Fruit fly (Drosophila melanogaster) whole organism, wandering third instar larva: ENCODE data around the gene CG43153.
A peak's percentile ranks its signal among the peaks of the same experiment; 100 is the strongest.

Experiments
- Abd-B ChIP-seq: fragments of >200 bp; optimal IDR thresholded peaks from 2 replicates; lab custom pipeline; 2017; ENCODE audit warnings: missing biosample characterization, missing genetic modification characterization
- CG9705 ChIP-seq: fragments of 200-800 bp; sonication (Bioruptor generic); optimal IDR thresholded peaks from 2 replicates; lab custom pipeline; 2018; ENCODE audit warnings: missing biosample characterization, mild to moderate bottlenecking, missing genetic modification characterization
- CrebA ChIP-seq: fragments of 200-800 bp; sonication (Bioruptor generic); optimal IDR thresholded peaks from 2 replicates; lab custom pipeline; 2016; ENCODE audit warnings: missing biosample characterization, mild to moderate bottlenecking, missing genetic modification characterization, borderline replicate concordance
- Dif ChIP-seq: fragments of 200-275, 200-300 bp; sonication (Bioruptor generic); optimal IDR thresholded peaks from 2 replicates; lab custom pipeline; 2018; ENCODE audit warnings: missing biosample characterization, missing genetic modification characterization; ENCODE audit not compliant: partially characterized antibody
- GATAd ChIP-seq: sonication (Bioruptor generic); optimal IDR thresholded peaks from 2 replicates; lab custom pipeline; 2016; ENCODE audit warnings: missing biosample characterization, missing genetic modification characterization
- HLH106 ChIP-seq: fragments of 200-800 bp; optimal IDR thresholded peaks from 3 replicates; lab custom pipeline; 2019; ENCODE audit warnings: missing biosample characterization, mild to moderate bottlenecking, missing genetic modification characterization, moderate library complexity
- Hnf4 ChIP-seq: fragments of 200-800 bp; sonication (Bioruptor generic); optimal IDR thresholded peaks from 2 replicates; lab custom pipeline; 2016; ENCODE audit warnings: missing biosample characterization, mild to moderate bottlenecking, missing genetic modification characterization
- Hr78 ChIP-seq: fragments of >200 bp; optimal IDR thresholded peaks from 2 replicates; lab custom pipeline; 2017; ENCODE audit warnings: missing biosample characterization, missing genetic modification characterization
- Jra ChIP-seq: sonication (Bioruptor generic); optimal IDR thresholded peaks from 2 replicates; lab custom pipeline; 2016; ENCODE audit warnings: missing biosample characterization, missing genetic modification characterization
- Myc ChIP-seq: fragments of >200 bp; optimal IDR thresholded peaks from 2 replicates; lab custom pipeline; 2017
- N ChIP-seq: fragments of >200 bp; optimal IDR thresholded peaks from 2 replicates; lab custom pipeline; 2018; ENCODE audit warnings: missing biosample characterization, missing external identifiers, missing genetic modification characterization
- Rel ChIP-seq, 2 experiments: fragments of 200-800 bp; sonication (Bioruptor generic) in 1 of 2; optimal IDR thresholded peaks; 2 replicates in 1 of 2; 3 replicates in 1 of 2; lab custom pipeline; 2016 to 2019; ENCODE audit warnings: mild to moderate bottlenecking in 2 of 2, missing biosample characterization in 2 of 2, missing genetic modification characterization in 2 of 2, moderate library complexity in 1 of 2
- br ChIP-seq: fragments of 200-800 bp; sonication (Bioruptor generic); optimal IDR thresholded peaks from 2 replicates; lab custom pipeline; 2016; ENCODE audit warnings: missing biosample characterization, missing genetic modification characterization
- brk ChIP-seq: fragments of 200-800 bp; sonication (Bioruptor generic); optimal IDR thresholded peaks from 2 replicates; lab custom pipeline; 2016; ENCODE audit warnings: missing biosample characterization, mild to moderate bottlenecking, missing genetic modification characterization
- dl ChIP-seq, 2 experiments: fragments of 175-275, 200-275 bp in 1 of 2; fragments of 200-275 bp in 1 of 2; sonication (Bioruptor generic); optimal IDR thresholded peaks; lab custom pipeline; 2018; ENCODE audit warnings: mild to moderate bottlenecking in 2 of 2, missing biosample characterization in 2 of 2, missing genetic modification characterization in 2 of 2, moderate library complexity in 2 of 2; ENCODE audit not compliant: partially characterized antibody in 2 of 2, insufficient read depth in 1 of 2
- dmrt93B ChIP-seq: fragments of 200-800 bp; sonication (Bioruptor generic); optimal IDR thresholded peaks from 2 replicates; lab custom pipeline; 2018; ENCODE audit warnings: missing biosample characterization, mild to moderate bottlenecking, missing genetic modification characterization
- ey ChIP-seq: fragments of 200-800 bp; sonication (Bioruptor generic); optimal IDR thresholded peaks from 2 replicates; lab custom pipeline; 2016; ENCODE audit warnings: missing biosample characterization, missing genetic modification characterization
- foxo ChIP-seq, 2 experiments: fragments of 200-800 bp; sonication (Bioruptor generic); optimal IDR thresholded peaks; 2 replicates in 1 of 2; 3 replicates in 1 of 2; lab custom pipeline; 2016 to 2017; ENCODE audit warnings: missing biosample characterization in 2 of 2, missing genetic modification characterization in 2 of 2
- fru ChIP-seq: fragments of 200-800 bp; sonication (Bioruptor generic); optimal IDR thresholded peaks from 3 replicates; lab custom pipeline; 2016; ENCODE audit warnings: missing biosample characterization, mild to moderate bottlenecking, missing genetic modification characterization
- h ChIP-seq: fragments of 200-800 bp; sonication (Bioruptor generic); optimal IDR thresholded peaks from 3 replicates; lab custom pipeline; 2016; ENCODE audit warnings: missing biosample characterization, mild to moderate bottlenecking, missing genetic modification characterization
- jim ChIP-seq: fragments of 175-275, 200-325 bp; sonication (Bioruptor generic); optimal IDR thresholded peaks from 2 replicates; lab custom pipeline; 2016; ENCODE audit warnings: missing biosample characterization, mild to moderate bottlenecking, missing genetic modification characterization
- lola ChIP-seq: fragments of >200 bp; optimal IDR thresholded peaks from 2 replicates; lab custom pipeline; 2017; ENCODE audit warnings: missing biosample characterization, missing genetic modification characterization
- pan ChIP-seq: fragments of >200 bp; optimal IDR thresholded peaks from 2 replicates; lab custom pipeline; 2017
- psq ChIP-seq: fragments of 200-800 bp; sonication (Bioruptor generic); optimal IDR thresholded peaks from 3 replicates; lab custom pipeline; 2017; ENCODE audit warnings: missing biosample characterization, mild to moderate bottlenecking, missing genetic modification characterization, moderate library complexity
- sv ChIP-seq: fragments of 200-800 bp; sonication (Bioruptor generic); optimal IDR thresholded peaks from 3 replicates; lab custom pipeline; 2016; ENCODE audit warnings: missing biosample characterization, missing genetic modification characterization
- tai ChIP-seq: sonication (Bioruptor generic); optimal IDR thresholded peaks from 2 replicates; lab custom pipeline; 2016; ENCODE audit warnings: missing biosample characterization, missing genetic modification characterization
- woc ChIP-seq: sonication (Bioruptor generic); optimal IDR thresholded peaks from 2 replicates; lab custom pipeline; 2016; ENCODE audit warnings: missing biosample characterization, mild to moderate bottlenecking, missing genetic modification characterization

Gene CG43153

DNA sequence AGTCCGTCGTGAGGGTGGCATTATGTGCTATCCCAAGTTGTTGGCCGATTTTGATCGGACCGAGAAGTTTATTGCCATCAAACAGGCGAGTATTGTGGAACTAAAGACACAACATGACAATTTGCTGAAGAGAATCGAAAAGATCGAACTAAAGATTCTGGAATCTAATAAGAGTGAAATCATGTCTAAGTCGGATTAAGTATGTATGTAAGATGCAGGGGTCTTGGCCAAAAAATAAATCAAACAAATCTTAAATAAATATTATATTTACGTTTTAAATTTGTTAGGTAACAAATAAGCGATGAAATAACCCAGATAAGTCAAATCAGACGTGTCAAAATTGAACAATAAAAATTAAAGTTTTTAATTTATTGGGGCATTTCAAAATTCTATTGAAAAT is 3.0 kb downstream of the CG43153 start, which contains the start of gene CG14929:
Gene CG14929, plus strand, starts transcription at position 301 of the 400 bp plus-strand sequence.
- no peak for TF ChIP-seq brk
- TF ChIP-seq Dif: no peak
- no peak for TF ChIP-seq Myc (lab: Kevin White, UChicago)
- no peak for TF ChIP-seq HLH106 (tag; lab: Kevin White, UChicago)
- no peak for TF ChIP-seq CrebA (GFP tag; lab: Kevin White, UChicago)
- TF ChIP-seq dl (GFP tag; optimal IDR thresholded peaks at IDR 0.05; lab: Kevin White, UChicago; ENCODE audit: insufficient read depth in 1 of 2, partially characterized antibody in 2 of 2): no peak
- TF ChIP-seq ey (GFP tag; lab: Kevin White, UChicago): no peak
- TF ChIP-seq CG9705 (GFP tag; lab: Kevin White, UChicago): no peak
- TF ChIP-seq Hr78 (GFP tag; lab: Kevin White, UChicago): no peak
- TF ChIP-seq Jra (GFP tag; lab: Kevin White, UChicago): no peak
- TF ChIP-seq foxo (GFP tag; optimal IDR thresholded peaks at IDR 0.05; lab: Kevin White, UChicago): no peak
- no peak for TF ChIP-seq lola (GFP tag; lab: Kevin White, UChicago)
- no peak for TF ChIP-seq fru
- TF ChIP-seq Hnf4: no peak
- no peak for TF ChIP-seq Abd-B (GFP tag; lab: Kevin White, UChicago)
- TF ChIP-seq woc (GFP tag; lab: Kevin White, UChicago): no peak
- no peak for TF ChIP-seq Rel (GFP tag; optimal IDR thresholded peaks at IDR 0.05; lab: Kevin White, UChicago)
- TF ChIP-seq Rel (tag; optimal IDR thresholded peaks at IDR 0.05; lab: Kevin White, UChicago): no peak
- TF ChIP-seq, all 38 proteins: peak for 0

DNA sequence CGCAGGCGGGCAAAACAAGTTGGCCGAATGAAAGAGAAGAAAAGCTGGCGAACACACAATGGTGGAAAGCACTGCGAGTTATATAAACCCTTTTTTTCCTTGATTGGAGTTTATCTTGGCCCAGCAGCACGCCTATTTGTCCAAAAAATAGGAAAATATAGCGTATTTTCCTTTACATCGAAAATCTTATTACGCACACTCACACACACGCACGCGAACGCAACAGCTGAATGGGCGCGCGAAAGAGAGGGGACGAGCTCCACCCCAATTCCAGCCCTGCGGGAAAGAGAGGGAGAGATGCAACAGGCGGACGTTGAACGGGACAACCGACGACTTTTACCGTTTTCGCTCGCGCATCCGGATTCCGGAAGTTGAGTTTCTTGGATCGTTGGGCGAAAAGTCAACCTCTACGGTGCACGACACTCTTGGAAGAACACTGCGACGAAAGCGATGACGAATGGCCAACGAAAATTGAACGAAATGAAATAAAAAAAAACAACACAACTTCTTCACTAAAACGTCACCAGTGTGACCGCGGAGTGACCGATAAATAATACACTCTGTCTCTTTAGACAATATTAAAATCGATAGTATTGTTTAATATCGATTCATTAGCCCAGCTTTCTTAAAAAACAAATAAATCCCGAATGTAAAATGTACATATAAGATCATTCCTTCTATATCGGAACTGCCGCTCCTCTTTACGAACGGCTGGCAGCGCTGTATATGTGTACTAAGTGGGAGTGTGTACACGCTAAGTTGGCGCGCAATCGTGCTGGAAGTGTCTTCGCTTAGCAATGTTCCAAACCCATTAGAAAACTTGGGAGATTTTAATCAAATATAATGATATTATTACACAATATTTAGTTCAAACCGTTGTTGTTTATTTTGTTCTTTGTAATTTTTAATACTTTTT is 5.8 kb downstream of the CG43153 start, which contains the start of the genes Dlg5 and CG4970:
Gene Dlg5, minus strand, starts transcription at position 556 of the 916 bp plus-strand sequence.
Gene CG4970, plus strand, starts transcription at position 866 of the 916 bp plus-strand sequence.
- TF ChIP-seq h (no peak), ey (GFP tag; lab: Kevin White, UChicago) (no peak), dmrt93B (GFP tag; lab: Kevin White, UChicago) (no peak), N (GFP tag; lab: Kevin White, UChicago) (peak; percentile 75), tai (GFP tag; lab: Kevin White, UChicago) (no peak), sv (no peak), Jra (GFP tag; lab: Kevin White, UChicago) (peak; percentile 1), brk (no peak), Abd-B (GFP tag; lab: Kevin White, UChicago) (peak; percentile 55), Myc (lab: Kevin White, UChicago) (peak; percentile 58), pan (lab: Kevin White, UChicago) (no peak), jim (GFP tag; lab: Kevin White, UChicago) (peak; percentile 40)

- TF ChIP-seq woc (GFP tag; lab: Kevin White, UChicago) (no peak), foxo (GFP tag; optimal IDR thresholded peaks at IDR 0.05; lab: Kevin White, UChicago) (no peak), Myc (lab: Kevin White, UChicago) (no peak), psq (GFP tag; lab: Kevin White, UChicago) (peak; percentile 41), HLH106 (tag; lab: Kevin White, UChicago) (peak; percentile 44), dmrt93B (GFP tag; lab: Kevin White, UChicago) (peak; percentile 25)
Observed at dm6 chr2L:11504896-11505569, 17.5 kb downstream of the CG43153 start.

dm6 chr2L:11502698-11503097 is 19.9 kb downstream of the CG43153 start:
- no peak for TF ChIP-seq HLH106 (tag; lab: Kevin White, UChicago)
- TF ChIP-seq h: no peak
- TF ChIP-seq Dif: no peak
- TF ChIP-seq CG9705 (GFP tag; lab: Kevin White, UChicago): no peak
- no peak for TF ChIP-seq dl (GFP tag; optimal IDR thresholded peaks at IDR 0.05; lab: Kevin White, UChicago; ENCODE audit: insufficient read depth in 1 of 2, partially characterized antibody in 2 of 2)
- TF ChIP-seq tai (GFP tag; lab: Kevin White, UChicago): no peak
- no peak for TF ChIP-seq GATAd
- no peak for TF ChIP-seq foxo (GFP tag; optimal IDR thresholded peaks at IDR 0.05; lab: Kevin White, UChicago)
- TF ChIP-seq sv: no peak
- TF ChIP-seq Hnf4: no peak
- TF ChIP-seq N (GFP tag; lab: Kevin White, UChicago): no peak
- no peak for TF ChIP-seq br (GFP tag; lab: Kevin White, UChicago)
- no peak for TF ChIP-seq Hr78 (GFP tag; lab: Kevin White, UChicago)
- TF ChIP-seq lola (GFP tag; lab: Kevin White, UChicago): no peak
